Worm (Caenorhabditis elegans) whole organism, mixed stage, embryonic: ENCODE measurements around the gene T10D4.6.

ENCODE experiments used
- ceh-43 ChIP-seq: fragments of 200-800 bp; sonication (Bioruptor generic); optimal IDR thresholded peaks from 2 replicates; lab custom pipeline; 2018; ENCODE audit warnings: mild to moderate bottlenecking, missing genetic modification characterization, moderate library complexity, missing compliant biosample characterization
- lsy-2 ChIP-seq: fragments of 150-350 bp; optimal IDR thresholded peaks from 2 replicates; lab custom pipeline; 2014; ENCODE audit warnings: missing biosample characterization, missing genetic modification characterization
- unc-62 ChIP-seq: fragments of 150-350 bp; optimal IDR thresholded peaks from 2 replicates; lab custom pipeline; 2014; ENCODE audit warnings: missing biosample characterization, missing genetic modification reagents, missing genetic modification characterization
- ztf-11 ChIP-seq: fragments of 150-350 bp; optimal IDR thresholded peaks from 2 replicates; lab custom pipeline; 2014; ENCODE audit warnings: missing biosample characterization, missing genetic modification characterization

DNA sequence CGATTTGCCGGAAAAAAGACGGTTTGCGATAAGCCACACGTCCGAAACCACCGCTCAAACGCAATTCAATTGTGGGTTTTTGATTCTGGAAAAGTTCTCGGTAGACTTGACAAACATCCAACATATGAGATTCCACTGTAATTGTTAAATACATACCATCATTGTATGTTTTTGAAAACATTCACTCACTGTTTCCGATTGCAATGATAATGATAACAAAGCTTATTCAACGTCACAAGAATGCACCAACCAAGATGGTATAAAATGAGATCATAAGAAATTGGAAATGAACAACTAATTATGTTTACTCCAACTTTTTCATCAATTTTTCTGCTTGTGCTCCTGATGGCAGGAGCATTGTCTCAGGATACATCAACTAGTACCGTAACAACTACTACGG is 13.4 kb upstream of the T10D4.6 start, which contains the start of gene clec-122:
- TF ChIP-seq lsy-2 (tag; lab: Kevin White, UChicago), result no peak
- TF ChIP-seq ceh-43, result no peak
- no peak for TF ChIP-seq unc-62 (GFP tag; lab: Kevin White, UChicago)
- no peak for TF ChIP-seq ztf-11 (tag; lab: Kevin White, UChicago)
